Fruit fly (Drosophila melanogaster): Measurements from ENCODE around the gene Nedd4.

Gene Nedd4

dm6 chr3L:17485280-17485792 lies 44.5 kb upstream of the Nedd4 start:
- TF ChIP-seq CG1602 (GFP tag; optimal IDR thresholded peaks at IDR 0.05) (peak; percentile 43), NfI (GFP tag; optimal IDR thresholded peaks at IDR 0.05) (no peak), CG3065 (GFP tag; optimal IDR thresholded peaks at IDR 0.05) (peak; percentile 38), ftz-f1 (GFP tag; optimal IDR thresholded peaks at IDR 0.05) (no peak), Trl (optimal IDR thresholded peaks at IDR 0.05) (no peak), Trl (GFP tag; optimal IDR thresholded peaks at IDR 0.05) (peak; percentile 80), CG18011 (GFP tag; optimal IDR thresholded peaks at IDR 0.05) (no peak), ERR (GFP tag; optimal IDR thresholded peaks at IDR 0.05) (peak; percentile 1), E2f2 (GFP tag; IDR thresholded peaks at IDR 0.05) (peak; percentile 19; the same call in 1 of the 2 replicates), CG32767 (GFP tag; IDR thresholded peaks at IDR 0.05) (0 out of 2 replicates have a peak, but pooled peaks have one; percentile 32), CG8089 (GFP tag; optimal IDR thresholded peaks at IDR 0.05) (peak; percentile 73), Hsf (GFP tag; optimal IDR thresholded peaks at IDR 0.05) (peak; percentile 54), slou (GFP tag; optimal IDR thresholded peaks at IDR 0.05) (no peak), CG18619 (GFP tag; optimal IDR thresholded peaks at IDR 0.05) (peak; percentile 65), CG10565 (GFP tag; optimal IDR thresholded peaks at IDR 0.05) (no peak), Deaf1 (tag; optimal IDR thresholded peaks at IDR 0.05) (peak; percentile 4), CG6175 (GFP tag; IDR thresholded peaks at IDR 0.05) (no peak), luna (GFP tag; optimal IDR thresholded peaks at IDR 0.05) (no peak), CG14441 (GFP tag; IDR thresholded peaks at IDR 0.05) (no peak), CG2202 (tag; optimal IDR thresholded peaks at IDR 0.05) (peak; percentile 97), Bdp1 (GFP tag; optimal IDR thresholded peaks at IDR 0.05) (peak; percentile 35), CG12071 (GFP tag; optimal IDR thresholded peaks at IDR 0.05) (peak; percentile 89), Dip2 (GFP tag; IDR thresholded peaks at IDR 0.05) (no peak), Sry-β (GFP tag; optimal IDR thresholded peaks at IDR 0.05) (peak; percentile 70), crc (GFP tag; optimal IDR thresholded peaks at IDR 0.05) (peak; percentile 23), croc (GFP tag; conservative IDR thresholded peaks at IDR 0.05) (peak; percentile 46), CG5245 (GFP tag; optimal IDR thresholded peaks at IDR 0.05) (peak; percentile 62), ranshi (GFP tag; IDR thresholded peaks at IDR 0.05) (peak; percentile 60; the same call in 1 of the 2 replicates), CG6683 (GFP tag; optimal IDR thresholded peaks at IDR 0.05) (peak; percentile 17), CG17829 (tag; optimal IDR thresholded peaks at IDR 0.05) (peak; percentile 78), CG33213 (GFP tag; optimal IDR thresholded peaks at IDR 0.05) (peak; percentile 68), schlank (tag; optimal IDR thresholded peaks at IDR 0.05) (no peak), CG6689 (GFP tag; IDR thresholded peaks at IDR 0.05) (no peak), cad (GFP tag; optimal IDR thresholded peaks at IDR 0.05) (no peak), cwo (GFP tag; optimal IDR thresholded peaks at IDR 0.05) (no peak), Med (GFP tag) (peak; percentile 93), Atf6 (GFP tag; IDR thresholded peaks at IDR 0.05) (no peak), CG3726 (GFP tag; IDR thresholded peaks at IDR 0.05) (no peak; the same call in 2 of the 3 replicates), dati (GFP tag; IDR thresholded peaks at IDR 0.05) (no peak), run (tag; optimal IDR thresholded peaks at IDR 0.05) (peak; percentile 71), her (GFP tag; optimal IDR thresholded peaks at IDR 0.05) (peak; percentile 61), CG6813 (GFP tag; optimal IDR thresholded peaks at IDR 0.05) (peak; percentile 95), HmgD (GFP tag; optimal IDR thresholded peaks at IDR 0.05) (peak; percentile 21), nmo (GFP tag; optimal IDR thresholded peaks at IDR 0.05) (peak; percentile 57), Ptx1 (GFP tag; IDR thresholded peaks at IDR 0.05) (peak; percentile 35; the same call in 1 of the 2 replicates), zfh1 (GFP tag; IDR thresholded peaks at IDR 0.05) (peak; percentile 81), Elba2 (GFP tag; optimal IDR thresholded peaks at IDR 0.05) (no peak), gce (GFP tag; IDR thresholded peaks at IDR 0.05) (peak; percentile 82; the same call in 2 of the 3 replicates), fd3F (GFP tag; optimal IDR thresholded peaks at IDR 0.05) (no peak), aop (GFP tag; IDR thresholded peaks at IDR 0.05) (no peak), pita (GFP tag; optimal IDR thresholded peaks at IDR 0.05) (no peak), so (GFP tag; IDR thresholded peaks at IDR 0.05) (no peak; the same call in 2 of the 3 replicates)
